4 worm cellular contexts compared by ENCODE assay signal in the genomic region with DNA sequence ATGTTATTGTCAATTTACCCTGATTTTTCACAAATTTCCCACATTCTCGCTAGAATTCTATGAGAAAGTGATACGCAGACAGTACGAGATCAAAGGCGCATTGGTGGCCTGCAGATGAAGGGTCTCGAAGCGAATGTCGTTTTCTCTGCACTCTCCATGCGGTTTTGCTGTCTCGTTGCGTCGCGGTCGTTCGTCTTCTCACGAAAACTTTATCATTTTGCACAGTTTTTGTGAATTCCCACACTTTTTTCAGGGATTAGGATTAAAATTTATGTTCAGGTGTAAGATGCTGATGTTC.
TF ChIP-seq lines count a peak whose summit lies in the region.

No protein-coding gene starts in this region.

TF ChIP-seq in whole organism, L1 larva, 84 proteins besides CTCF, POLR2A, EP300 and RAD21 (continued from another document and continues in another):
- TF ChIP-seq mep-1 (tag; optimal IDR thresholded peaks at IDR 0.05; lab: Kevin White, UChicago): peak; percentile 91
- peak; percentile 86 to 95 (median 90) for TF ChIP-seq ceh-82 (tag; optimal IDR thresholded peaks at IDR 0.05; lab: Kevin White, UChicago)
- TF ChIP-seq efl-3 (GFP tag; optimal IDR thresholded peaks at IDR 0.05; lab: Kevin White, UChicago): no peak
- TF ChIP-seq nhr-237 (tag; optimal IDR thresholded peaks at IDR 0.05; lab: Kevin White, UChicago): peak; percentile 60
- peak in 1 of 2 experiments; percentile 42 for TF ChIP-seq egl-27 (tag; optimal IDR thresholded peaks at IDR 0.05; lab: Kevin White, UChicago)
- no peak for TF ChIP-seq hpl-2 (GFP tag; optimal IDR thresholded peaks at IDR 0.05; lab: Kevin White, UChicago)
- TF ChIP-seq lin-13 (GFP tag; optimal IDR thresholded peaks at IDR 0.05; lab: Kevin White, UChicago): peak; percentile 95
- TF ChIP-seq efl-1 (optimal IDR thresholded peaks at IDR 0.05; lab: Kevin White, UChicago): peak; percentile 90 to 97
- TF ChIP-seq efl-1 (GFP tag; optimal IDR thresholded peaks at IDR 0.05 in 1 of 2; lab: Kevin White, UChicago): peak; percentile 80 to 97
- TF ChIP-seq nhr-76 (tag; optimal IDR thresholded peaks at IDR 0.05; lab: Kevin White, UChicago): no peak
- peak; percentile 69 for TF ChIP-seq blmp-1 (tag; optimal IDR thresholded peaks at IDR 0.05; lab: Kevin White, UChicago)
- peak; percentile 92 for TF ChIP-seq nhr-71 (tag; optimal IDR thresholded peaks at IDR 0.05; lab: Kevin White, UChicago)
- peak; percentile 5 for TF ChIP-seq mef-2 (tag; optimal IDR thresholded peaks at IDR 0.05; lab: Kevin White, UChicago)
- peak; percentile 96 for TF ChIP-seq rnt-1 (tag; optimal IDR thresholded peaks at IDR 0.05; lab: Kevin White, UChicago)
- TF ChIP-seq alr-1 (tag; optimal IDR thresholded peaks at IDR 0.05; lab: Kevin White, UChicago; ENCODE audit: borderline replicate concordance): no peak
- no peak for TF ChIP-seq mab-9 (GFP tag; IDR thresholded peaks at IDR 0.05; lab: Robert Waterston, UW)
- peak; percentile 44 for TF ChIP-seq nhr-11 (tag; optimal IDR thresholded peaks at IDR 0.05; lab: Kevin White, UChicago)
- peak; percentile 82 for TF ChIP-seq nhr-19 (GFP tag; conservative IDR thresholded peaks at IDR 0.05; lab: Robert Waterston, UW)
- TF ChIP-seq dsc-1 (tag; optimal IDR thresholded peaks at IDR 0.05; lab: Kevin White, UChicago): peak; percentile 58
- no peak for TF ChIP-seq hlh-17 (GFP tag; optimal IDR thresholded peaks at IDR 0.05; lab: Kevin White, UChicago; ENCODE audit: borderline replicate concordance)
- peak; percentile 12 for TF ChIP-seq fkh-10 (GFP tag; optimal IDR thresholded peaks at IDR 0.05; lab: Kevin White, UChicago)
- TF ChIP-seq ces-1 (GFP tag; optimal IDR thresholded peaks at IDR 0.05; lab: Kevin White, UChicago): no peak
- peak; percentile 85 for TF ChIP-seq fos-1 (tag; optimal IDR thresholded peaks at IDR 0.05; lab: Kevin White, UChicago)
- TF ChIP-seq ceh-63 (GFP tag; optimal IDR thresholded peaks at IDR 0.05; lab: Kevin White, UChicago): no peak
- no peak for TF ChIP-seq hlh-4 (tag; optimal IDR thresholded peaks at IDR 0.05; lab: Kevin White, UChicago)
- TF ChIP-seq elt-3 (tag; optimal IDR thresholded peaks at IDR 0.05; lab: Kevin White, UChicago): peak in 2 of 6 experiments; percentile 49 to 68
- peak; percentile 82 for TF ChIP-seq ama-1 (optimal IDR thresholded peaks at IDR 0.05; lab: Kevin White, UChicago)
- TF ChIP-seq unc-98 (GFP tag; IDR thresholded peaks at IDR 0.05; lab: Robert Waterston, UW): no peak
- TF ChIP-seq nhr-20 (tag; optimal IDR thresholded peaks at IDR 0.05; lab: Kevin White, UChicago): peak; percentile 83
- TF ChIP-seq lin-14 (GFP tag; optimal IDR thresholded peaks at IDR 0.05; lab: Kevin White, UChicago): peak; percentile 91
- peak; percentile 81 to 85 (median 82) for TF ChIP-seq dpl-1 (GFP tag; optimal IDR thresholded peaks at IDR 0.05; lab: Kevin White, UChicago)

TF ChIP-seq in whole organism, L2 larva, 48 proteins besides CTCF, POLR2A, EP300 and RAD21 (continued from another document):
- TF ChIP-seq mdl-1 (tag; optimal IDR thresholded peaks at IDR 0.05; lab: Kevin White, UChicago): peak in 1 of 2 experiments; percentile 29
- TF ChIP-seq lsy-2 (tag; optimal IDR thresholded peaks at IDR 0.05; lab: Kevin White, UChicago): peak; percentile 81 to 92
- TF ChIP-seq ztf-1 (GFP tag; conservative IDR thresholded peaks at IDR 0.05; lab: Robert Waterston, UW): no peak
- peak; percentile 49 for TF ChIP-seq ZK546.5 (tag; optimal IDR thresholded peaks at IDR 0.05; lab: Kevin White, UChicago)
- peak; percentile 87 for TF ChIP-seq crh-2 (tag; optimal IDR thresholded peaks at IDR 0.05; lab: Kevin White, UChicago)
- peak; percentile 91 for TF ChIP-seq lin-13 (GFP tag; optimal IDR thresholded peaks at IDR 0.05; lab: Kevin White, UChicago)
- no peak for TF ChIP-seq nhr-11 (tag; optimal IDR thresholded peaks at IDR 0.05; lab: Kevin White, UChicago)
- peak; percentile 25 for TF ChIP-seq ama-1 (optimal IDR thresholded peaks at IDR 0.05; lab: Kevin White, UChicago)
- no peak for TF ChIP-seq nhr-77 (tag; optimal IDR thresholded peaks at IDR 0.05; lab: Kevin White, UChicago)
- TF ChIP-seq blmp-1 (tag; optimal IDR thresholded peaks at IDR 0.05; lab: Kevin White, UChicago; ENCODE audit: insufficient read depth): peak; percentile 35
- TF ChIP-seq nhr-12 (tag; optimal IDR thresholded peaks at IDR 0.05; lab: Kevin White, UChicago): no peak
- TF ChIP-seq nhr-25 (tag; optimal IDR thresholded peaks at IDR 0.05; lab: Kevin White, UChicago): peak; percentile 84
- no peak for TF ChIP-seq unc-62 (GFP tag; optimal IDR thresholded peaks at IDR 0.05; lab: Kevin White, UChicago)
- TF ChIP-seq ztf-4 (tag; optimal IDR thresholded peaks at IDR 0.05; lab: Kevin White, UChicago): peak; percentile 64
TF ChIP-seq in whole organism, L2 larva: peak in this region for 25.

TF ChIP-seq in whole organism, L4 larva, 104 proteins besides CTCF, POLR2A, EP300 and RAD21 (continued from another document and continues in another):
- no peak for TF ChIP-seq spr-3 (GFP tag; optimal IDR thresholded peaks at IDR 0.05; lab: Kevin White, UChicago)
- TF ChIP-seq ceh-32 (tag; optimal IDR thresholded peaks at IDR 0.05; lab: Kevin White, UChicago; ENCODE audit: poor library complexity): no peak
- peak; percentile 69 for TF ChIP-seq lin-15B (tag; optimal IDR thresholded peaks at IDR 0.05; lab: Kevin White, UChicago)
- TF ChIP-seq saeg-2 (GFP tag; IDR thresholded peaks at IDR 0.05; lab: Robert Waterston, UW): no peak
- TF ChIP-seq nhr-111 (GFP tag; optimal IDR thresholded peaks at IDR 0.05; lab: Kevin White, UChicago): no peak
- TF ChIP-seq dmd-8 (GFP tag; IDR thresholded peaks at IDR 0.05; lab: Robert Waterston, UW): no peak
- peak in 1 of 2 experiments; percentile 23 for TF ChIP-seq daf-16 (GFP tag; optimal IDR thresholded peaks at IDR 0.05; lab: Kevin White, UChicago)
- peak; percentile 61 for TF ChIP-seq daf-16 (tag; optimal IDR thresholded peaks at IDR 0.05; lab: Kevin White, UChicago)
- TF ChIP-seq nhr-41 (GFP tag; IDR thresholded peaks at IDR 0.05; lab: Robert Waterston, UW): no peak
- TF ChIP-seq sdz-12 (GFP tag; optimal IDR thresholded peaks at IDR 0.05; lab: Kevin White, UChicago): no peak
- TF ChIP-seq arid-1 (GFP tag; conservative IDR thresholded peaks at IDR 0.05; lab: Robert Waterston, UW): 0 out of 2 replicates have a peak, but pooled peaks have one; percentile 26
- TF ChIP-seq F37D6.2 (tag; optimal IDR thresholded peaks at IDR 0.05; lab: Kevin White, UChicago): peak; percentile 49
- no peak for TF ChIP-seq duxl-1 (tag; optimal IDR thresholded peaks at IDR 0.05; lab: Kevin White, UChicago; ENCODE audit: poor library complexity)
- no peak for TF ChIP-seq zfp-2 (tag; optimal IDR thresholded peaks at IDR 0.05; lab: Kevin White, UChicago)
- no peak for TF ChIP-seq D1046.2 (GFP tag; IDR thresholded peaks at IDR 0.05; lab: Robert Waterston, UW)
- peak; percentile 9 for TF ChIP-seq nhr-77 (tag; optimal IDR thresholded peaks at IDR 0.05; lab: Kevin White, UChicago)
- peak; percentile 80 for TF ChIP-seq ztf-7 (tag; optimal IDR thresholded peaks at IDR 0.05; lab: Kevin White, UChicago)
- no peak for TF ChIP-seq tra-1 (GFP tag; IDR thresholded peaks at IDR 0.05; lab: Robert Waterston, UW)
- no peak for TF ChIP-seq madf-5 (GFP tag; IDR thresholded peaks at IDR 0.05; lab: Robert Waterston, UW)
- TF ChIP-seq spr-1 (tag; optimal IDR thresholded peaks at IDR 0.05; lab: Kevin White, UChicago): peak; percentile 7
- TF ChIP-seq F10B5.3 (tag; optimal IDR thresholded peaks at IDR 0.05; lab: Kevin White, UChicago): no peak
- no peak for TF ChIP-seq mxl-2 (GFP tag; conservative IDR thresholded peaks at IDR 0.05; lab: Robert Waterston, UW)
- TF ChIP-seq dpl-1 (GFP tag; optimal IDR thresholded peaks at IDR 0.05; lab: Kevin White, UChicago): peak; percentile 76
- no peak for TF ChIP-seq attf-4 (tag; optimal IDR thresholded peaks at IDR 0.05; lab: Kevin White, UChicago)
- no peak for TF ChIP-seq lin-39 (tag; optimal IDR thresholded peaks at IDR 0.05; lab: Kevin White, UChicago)
- TF ChIP-seq daf-12 (tag; optimal IDR thresholded peaks at IDR 0.05; lab: Kevin White, UChicago): no peak
- TF ChIP-seq F49E8.2 (tag; optimal IDR thresholded peaks at IDR 0.05; lab: Kevin White, UChicago; ENCODE audit: borderline replicate concordance): peak; percentile 72
- no peak for TF ChIP-seq ceh-28 (tag; optimal IDR thresholded peaks at IDR 0.05; lab: Kevin White, UChicago)
- peak; percentile 96 for TF ChIP-seq snpc-1.2 (GFP tag; IDR thresholded peaks at IDR 0.05; lab: Robert Waterston, UW)
- TF ChIP-seq tag-97 (GFP tag; IDR thresholded peaks at IDR 0.05; lab: Robert Waterston, UW): no peak
- no peak for TF ChIP-seq F26F4.8 (GFP tag; conservative IDR thresholded peaks at IDR 0.05; lab: Robert Waterston, UW)
- no peak for TF ChIP-seq ces-1 (GFP tag; optimal IDR thresholded peaks at IDR 0.05; lab: Kevin White, UChicago)
- TF ChIP-seq F44E2.7 (GFP tag; IDR thresholded peaks at IDR 0.05; lab: Robert Waterston, UW): no peak
- TF ChIP-seq aly-2 (tag; optimal IDR thresholded peaks at IDR 0.05; lab: Kevin White, UChicago): no peak
- no peak for TF ChIP-seq cey-2 (tag; optimal IDR thresholded peaks at IDR 0.05; lab: Kevin White, UChicago; ENCODE audit: borderline replicate concordance, insufficient read depth)
- TF ChIP-seq mep-1 (tag; optimal IDR thresholded peaks at IDR 0.05; lab: Kevin White, UChicago): peak; percentile 89
- peak; percentile 56 for TF ChIP-seq rbr-2 (tag; optimal IDR thresholded peaks at IDR 0.05; lab: Kevin White, UChicago)
- TF ChIP-seq lsy-2 (tag; optimal IDR thresholded peaks at IDR 0.05; lab: Kevin White, UChicago): peak; percentile 19 to 90
- no peak for TF ChIP-seq nhr-10 (tag; optimal IDR thresholded peaks at IDR 0.05; lab: Kevin White, UChicago)
- no peak for TF ChIP-seq lir-3 (tag; optimal IDR thresholded peaks at IDR 0.05; lab: Kevin White, UChicago)
- TF ChIP-seq zip-2 (tag; optimal IDR thresholded peaks at IDR 0.05; lab: Kevin White, UChicago): no peak
- no peak; the same call in 1 of the 2 replicates for TF ChIP-seq mdt-29 (GFP tag; IDR thresholded peaks at IDR 0.05; lab: Robert Waterston, UW)
- TF ChIP-seq ZK546.5 (tag; optimal IDR thresholded peaks at IDR 0.05; lab: Kevin White, UChicago): peak in 1 of 2 experiments; percentile 57
- 0 out of 2 replicates have a peak, but pooled peaks have one; percentile 27 for TF ChIP-seq T26A8.4 (GFP tag; IDR thresholded peaks at IDR 0.05; lab: Robert Waterston, UW)

TF ChIP-seq in whole organism, young adult, 124 proteins besides CTCF, POLR2A, EP300 and RAD21 (continued from another document):
- peak; percentile 64 for TF ChIP-seq rcor-1 (GFP tag; IDR thresholded peaks at IDR 0.05; lab: Robert Waterston, UW)
- TF ChIP-seq D2030.7 (GFP tag; IDR thresholded peaks at IDR 0.05; lab: Robert Waterston, UW): peak; percentile 83
- TF ChIP-seq pha-4 (tag; optimal IDR thresholded peaks at IDR 0.05; lab: Kevin White, UChicago): no peak
- TF ChIP-seq attf-5 (GFP tag; optimal IDR thresholded peaks at IDR 0.05; lab: Kevin White, UChicago): peak; percentile 77
